Worm (Caenorhabditis elegans) whole organism, mixed stage, embryonic: ENCODE measurements around the gene oac-38.

Source experiments
- cnd-1 ChIP-seq: fragments of 200-800 bp; sonication (Bioruptor generic); optimal IDR thresholded peaks from 2 replicates; lab custom pipeline; 2018; ENCODE audit warnings: mild to moderate bottlenecking, missing genetic modification characterization, missing compliant biosample characterization
- elt-1 ChIP-seq: sonication (generic microtip); optimal IDR thresholded peaks from 2 replicates; lab custom pipeline; 2017; ENCODE audit warnings: missing genetic modification characterization, mild to moderate bottlenecking, missing compliant biosample characterization, antibody characterized with exemption, moderate library complexity, borderline replicate concordance; ENCODE audit not compliant: insufficient read depth
- flh-1 ChIP-seq: fragments of 200-800 bp; sonication (Bioruptor generic); optimal IDR thresholded peaks from 2 replicates; lab custom pipeline; 2018; ENCODE audit warnings: mild to moderate bottlenecking, missing genetic modification characterization, moderate library complexity, missing compliant biosample characterization
- lin-13 ChIP-seq: fragments of 150-350 bp; optimal IDR thresholded peaks from 2 replicates; lab custom pipeline; 2014; ENCODE audit warnings: missing biosample characterization, missing genetic modification characterization
- lin-32 ChIP-seq: fragments of 200-800 bp; sonication (Bioruptor generic); optimal IDR thresholded peaks from 2 replicates; lab custom pipeline; 2018; ENCODE audit warnings: mild to moderate bottlenecking, missing genetic modification characterization, missing compliant biosample characterization
- mls-2 ChIP-seq: sonication (generic microtip); optimal IDR thresholded peaks from 2 replicates; lab custom pipeline; 2016; ENCODE audit warnings: mild to moderate bottlenecking, missing genetic modification characterization, moderate library complexity, missing compliant biosample characterization
- nhr-237 ChIP-seq: fragments of 150-350 bp; optimal IDR thresholded peaks from 2 replicates; lab custom pipeline; 2014; ENCODE audit warnings: missing biosample characterization, missing genetic modification characterization
- pha-4 ChIP-seq: fragments of 150-350 bp; optimal IDR thresholded peaks from 2 replicates; lab custom pipeline; 2018; ENCODE audit warnings: missing biosample characterization, missing genetic modification reagents, missing genetic modification characterization
- tbx-8 ChIP-seq: fragments of 200-800 bp; sonication (Bioruptor generic); optimal IDR thresholded peaks from 2 replicates; lab custom pipeline; 2018; ENCODE audit warnings: mild to moderate bottlenecking, missing genetic modification characterization, moderate library complexity, missing compliant biosample characterization
- unc-62 ChIP-seq: fragments of 150-350 bp; optimal IDR thresholded peaks from 2 replicates; lab custom pipeline; 2014; ENCODE audit warnings: missing biosample characterization, missing genetic modification reagents, missing genetic modification characterization
- ztf-11 ChIP-seq: fragments of 150-350 bp; optimal IDR thresholded peaks from 2 replicates; lab custom pipeline; 2014; ENCODE audit warnings: missing biosample characterization, missing genetic modification characterization

- TF ChIP-seq pha-4 (tag; lab: Kevin White, UChicago) (no peak), nhr-237 (tag; lab: Kevin White, UChicago) (no peak), tbx-8 (GFP tag; lab: Kevin White, UChicago) (no peak), mls-2 (tag; lab: Kevin White, UChicago) (no peak), cnd-1 (tag; lab: Kevin White, UChicago) (no peak), unc-62 (GFP tag; lab: Kevin White, UChicago) (no peak), lin-13 (tag; lab: Kevin White, UChicago) (no peak), elt-1 (no peak), lin-32 (GFP tag; lab: Kevin White, UChicago) (no peak), flh-1 (GFP tag; lab: Kevin White, UChicago) (no peak), ztf-11 (tag; lab: Kevin White, UChicago) (no peak)
Observed at ce11 chrIV:14164109-14164508, 10.9 kb upstream of the oac-38 start.
